Fruit fly (Drosophila melanogaster): ENCODE results near the gene Ir7e.

Gene Ir7e

dm6 chrX:7884360-7884759 is 2.9 kb upstream of the Ir7e start, which contains the start of gene Ir7g:
Gene Ir7g (plus strand): TSS chrX:7884660.
- TF ChIP-seq sv (GFP tag; optimal IDR thresholded peaks at IDR 0.05): no peak
- TF ChIP-seq Hnf4 (GFP tag; optimal IDR thresholded peaks at IDR 0.05): no peak
- no peak for TF ChIP-seq Mio (GFP tag; optimal IDR thresholded peaks at IDR 0.05)

dm6 chrX:7883926-7884325 is 2.4 kb upstream of the Ir7e start, which contains the start of gene Ir7f:
Gene Ir7f (minus strand): TSS chrX:7884026.
- TF ChIP-seq GATAd (GFP tag; optimal IDR thresholded peaks at IDR 0.05) (no peak), Hr83 (GFP tag; optimal IDR thresholded peaks at IDR 0.05; ENCODE audit: poor library complexity, severe bottlenecking) (no peak), Hnf4 (GFP tag; optimal IDR thresholded peaks at IDR 0.05) (no peak), dl (GFP tag; optimal IDR thresholded peaks at IDR 0.05; ENCODE audit: insufficient read depth in 1 of 2, partially characterized antibody in 2 of 2) (no peak), lola (GFP tag; optimal IDR thresholded peaks at IDR 0.05) (no peak), dsf (GFP tag; optimal IDR thresholded peaks at IDR 0.05; ENCODE audit: borderline replicate concordance) (no peak), br (GFP tag; optimal IDR thresholded peaks at IDR 0.05) (no peak), pan (optimal IDR thresholded peaks at IDR 0.05) (no peak), Dfd (GFP tag; optimal IDR thresholded peaks at IDR 0.05) (no peak), psq (GFP tag; optimal IDR thresholded peaks at IDR 0.05) (no peak), sv (GFP tag; optimal IDR thresholded peaks at IDR 0.05) (no peak)

- no peak for TF ChIP-seq HLH106 (tag; optimal IDR thresholded peaks at IDR 0.05)
- no peak for TF ChIP-seq Abd-B (GFP tag; optimal IDR thresholded peaks at IDR 0.05)
- no peak for TF ChIP-seq Mio (GFP tag; optimal IDR thresholded peaks at IDR 0.05)
- TF ChIP-seq Hr78 (GFP tag; optimal IDR thresholded peaks at IDR 0.05): no peak
- TF ChIP-seq Jra (GFP tag; optimal IDR thresholded peaks at IDR 0.05): no peak
- no peak for TF ChIP-seq jim (GFP tag; optimal IDR thresholded peaks at IDR 0.05)
- TF ChIP-seq dl (GFP tag; optimal IDR thresholded peaks at IDR 0.05; ENCODE audit: insufficient read depth in 1 of 2, partially characterized antibody in 2 of 2): no peak
- no peak for TF ChIP-seq N (GFP tag; optimal IDR thresholded peaks at IDR 0.05)
- TF ChIP-seq sv (GFP tag; optimal IDR thresholded peaks at IDR 0.05): no peak
- no peak for TF ChIP-seq Rel (GFP tag; optimal IDR thresholded peaks at IDR 0.05)
- TF ChIP-seq Rel (tag; optimal IDR thresholded peaks at IDR 0.05): no peak
- TF ChIP-seq dmrt93B (GFP tag; optimal IDR thresholded peaks at IDR 0.05): no peak
- no peak for TF ChIP-seq CG9705 (GFP tag; optimal IDR thresholded peaks at IDR 0.05)
- TF ChIP-seq Dif (GFP tag; optimal IDR thresholded peaks at IDR 0.05; ENCODE audit: partially characterized antibody): no peak
- no peak for TF ChIP-seq GATAd (GFP tag; optimal IDR thresholded peaks at IDR 0.05)
- TF ChIP-seq sage (GFP tag; optimal IDR thresholded peaks at IDR 0.05): no peak
- no peak for TF ChIP-seq h (GFP tag; optimal IDR thresholded peaks at IDR 0.05)
Measured at dm6 chrX:7878736-7879135, 2.7 kb downstream of the Ir7e start, which contains the start of gene Ir7d. Gene Ir7d (minus strand): TSS chrX:7878836.

- TF ChIP-seq Dfd (GFP tag; optimal IDR thresholded peaks at IDR 0.05): no peak
- no peak for TF ChIP-seq dsf (GFP tag; optimal IDR thresholded peaks at IDR 0.05; ENCODE audit: borderline replicate concordance)
- TF ChIP-seq CG9705 (GFP tag; optimal IDR thresholded peaks at IDR 0.05): no peak
- no peak for TF ChIP-seq Sp1 (GFP tag; optimal IDR thresholded peaks at IDR 0.05)
- TF ChIP-seq GATAd (GFP tag; optimal IDR thresholded peaks at IDR 0.05): no peak
- no peak for TF ChIP-seq usp (GFP tag; optimal IDR thresholded peaks at IDR 0.05)
- no peak for TF ChIP-seq N (GFP tag; optimal IDR thresholded peaks at IDR 0.05)
- TF ChIP-seq Jra (GFP tag; optimal IDR thresholded peaks at IDR 0.05): no peak
- TF ChIP-seq dl (GFP tag; optimal IDR thresholded peaks at IDR 0.05; ENCODE audit: insufficient read depth in 1 of 2, partially characterized antibody in 2 of 2): no peak
- no peak for TF ChIP-seq Abd-B (GFP tag; optimal IDR thresholded peaks at IDR 0.05)
Measured at dm6 chrX:7874094-7874493, 7.4 kb downstream of the Ir7e start, which contains the start of gene Ir7c. Gene Ir7c (plus strand): TSS chrX:7874394.

dm6 chrX:7873172-7873930 is 8.1 kb downstream of the Ir7e start, which contains the start of gene dec:
Gene dec (minus strand): TSS chrX:7873222.
- TF ChIP-seq usp (GFP tag; optimal IDR thresholded peaks at IDR 0.05): no peak
- no peak for TF ChIP-seq CrebA (GFP tag; optimal IDR thresholded peaks at IDR 0.05; ENCODE audit: borderline replicate concordance)
- TF ChIP-seq CG9705 (GFP tag; optimal IDR thresholded peaks at IDR 0.05): no peak

- TF ChIP-seq GATAd (GFP tag; optimal IDR thresholded peaks at IDR 0.05) (no peak), rgr (GFP tag; optimal IDR thresholded peaks at IDR 0.05) (no peak), brk (GFP tag; optimal IDR thresholded peaks at IDR 0.05) (no peak), HLH106 (tag; optimal IDR thresholded peaks at IDR 0.05) (no peak), ey (GFP tag; optimal IDR thresholded peaks at IDR 0.05) (no peak), CG32264 (GFP tag; optimal IDR thresholded peaks at IDR 0.05) (no peak), sage (GFP tag; optimal IDR thresholded peaks at IDR 0.05) (no peak), Rel (GFP tag; optimal IDR thresholded peaks at IDR 0.05) (no peak), Rel (tag; optimal IDR thresholded peaks at IDR 0.05) (no peak)
Measured at dm6 chrX:7866868-7867267, 14.6 kb downstream of the Ir7e start, which contains the start of gene Ir7b. Gene Ir7b (minus strand): TSS chrX:7866968.

Measured in whole organism, wandering third instar larva.